Worm (Caenorhabditis elegans) whole organism, L1 larva: ENCODE measurements around the gene clec-80.

ENCODE experiments used
- C04F5.9 ChIP-seq: sonication (generic microtip); optimal IDR thresholded peaks from 2 replicates; lab custom pipeline; 2016; ENCODE audit warnings: missing genetic modification characterization, missing compliant biosample characterization
- C16A3.4 ChIP-seq: fragments of 150-350 bp; optimal IDR thresholded peaks from 2 replicates; lab custom pipeline; 2014; ENCODE audit warnings: missing biosample characterization, missing genetic modification characterization
- alr-1 ChIP-seq: fragments of 200-800 bp; sonication (Bioruptor generic); optimal IDR thresholded peaks from 2 replicates; lab custom pipeline; 2018; ENCODE audit warnings: borderline replicate concordance, mild to moderate bottlenecking, missing genetic modification characterization, missing compliant biosample characterization
- aly-2 ChIP-seq: fragments of 150-350 bp; optimal IDR thresholded peaks from 2 replicates; lab custom pipeline; 2014; ENCODE audit warnings: missing biosample characterization, missing genetic modification characterization
- ama-1 ChIP-seq: fragments of 150-350 bp; optimal IDR thresholded peaks from 2 replicates; lab custom pipeline; 2014
- blmp-1 ChIP-seq: fragments of 150-350 bp; optimal IDR thresholded peaks from 2 replicates; lab custom pipeline; 2014; ENCODE audit warnings: missing biosample characterization, missing genetic modification characterization
- ceh-88 ChIP-seq: fragments of 200-800 bp; sonication (Bioruptor generic); IDR thresholded peaks from 2 replicates; pipeline ENCODE4 v1.3.6; 2022; ENCODE audit warnings: missing genetic modification characterization, missing compliant biosample characterization
- ceh-90 ChIP-seq: sonication (generic microtip); optimal IDR thresholded peaks from 2 replicates; lab custom pipeline; 2016; ENCODE audit warnings: missing genetic modification characterization, missing compliant biosample characterization
- ces-1 ChIP-seq: fragments of 150-350 bp; optimal IDR thresholded peaks from 2 replicates; lab custom pipeline; 2014; ENCODE audit warnings: missing biosample characterization, missing genetic modification reagents, missing genetic modification characterization
- dpl-1 ChIP-seq, 3 experiments: fragments of 150-350 bp in 2 of 3; sonication (generic microtip) in 1 of 3; optimal IDR thresholded peaks; 2 replicates each; lab custom pipeline; 2014 to 2017; ENCODE audit warnings: missing biosample characterization in 3 of 3, missing genetic modification characterization in 3 of 3, missing genetic modification reagents in 3 of 3
- efl-3 ChIP-seq: fragments of 200-800 bp; sonication (Bioruptor generic); optimal IDR thresholded peaks from 2 replicates; lab custom pipeline; 2018; ENCODE audit warnings: mild to moderate bottlenecking, missing genetic modification characterization, missing compliant biosample characterization
- egl-13 ChIP-seq: sonication (generic microtip); optimal IDR thresholded peaks from 2 replicates; lab custom pipeline; 2016; ENCODE audit warnings: missing genotype, missing genetic modification reagents, missing genetic modification characterization, missing compliant biosample characterization
- fkh-10 ChIP-seq: sonication (generic microtip); optimal IDR thresholded peaks from 2 replicates; lab custom pipeline; 2017; ENCODE audit warnings: missing biosample characterization, missing genetic modification reagents, missing genetic modification characterization
- fkh-4 ChIP-seq: sonication (generic microtip); optimal IDR thresholded peaks from 2 replicates; lab custom pipeline; 2016; ENCODE audit warnings: missing compliant biosample characterization, missing genetic modification characterization, borderline replicate concordance
- fkh-8 ChIP-seq: sonication (generic microtip); optimal IDR thresholded peaks from 2 replicates; lab custom pipeline; 2016; ENCODE audit warnings: mild to moderate bottlenecking, missing genetic modification characterization, missing compliant biosample characterization
- grh-1 ChIP-seq: fragments of 200-800 bp; sonication (Bioruptor generic); IDR thresholded peaks from 2 replicates; pipeline ENCODE4 v1.3.6; 2022; ENCODE audit warnings: missing genetic modification reagents, missing genetic modification characterization, missing compliant biosample characterization
- hlh-4 ChIP-seq: sonication (generic microtip); optimal IDR thresholded peaks from 2 replicates; lab custom pipeline; 2016; ENCODE audit warnings: mild to moderate bottlenecking, missing genetic modification characterization, missing compliant biosample characterization
- jun-1 ChIP-seq: fragments of 150-350 bp; optimal IDR thresholded peaks from 2 replicates; lab custom pipeline; 2014; ENCODE audit warnings: missing biosample characterization, missing genetic modification reagents, missing genetic modification characterization
- lin-13 ChIP-seq: fragments of 150-350 bp; optimal IDR thresholded peaks from 2 replicates; lab custom pipeline; 2014; ENCODE audit warnings: missing biosample characterization, missing genetic modification reagents, missing genetic modification characterization
- lin-14 ChIP-seq: fragments of 200-800 bp; sonication (Bioruptor generic); optimal IDR thresholded peaks from 2 replicates; lab custom pipeline; 2018; ENCODE audit warnings: mild to moderate bottlenecking, missing genetic modification characterization, moderate library complexity, missing compliant biosample characterization
- lin-15B ChIP-seq: fragments of 150-350 bp; sonication (generic microtip); optimal IDR thresholded peaks from 3 replicates; lab custom pipeline; 2014; ENCODE audit warnings: missing biosample characterization, missing genetic modification characterization
- lin-35 ChIP-seq, 2 experiments: fragments of 150-350 bp; optimal IDR thresholded peaks; 2 replicates each; lab custom pipeline; 2014; ENCODE audit warnings: missing biosample characterization in 2 of 2, missing genetic modification characterization in 2 of 2, missing genetic modification reagents in 2 of 2
- lir-3 ChIP-seq: sonication (generic microtip); optimal IDR thresholded peaks from 2 replicates; lab custom pipeline; 2016; ENCODE audit warnings: mild to moderate bottlenecking, missing genetic modification characterization, moderate library complexity, missing compliant biosample characterization; ENCODE audit not compliant: poor library complexity
- lsy-2 ChIP-seq, 2 experiments: fragments of 150-350 bp; optimal IDR thresholded peaks; 2 replicates each; lab custom pipeline; 2014; ENCODE audit warnings: missing biosample characterization in 2 of 2, missing genetic modification characterization in 2 of 2
- mab-9 ChIP-seq: fragments of 200-800 bp; sonication (Bioruptor generic); IDR thresholded peaks from 2 replicates; pipeline ENCODE4 v1.3.6; 2022; ENCODE audit warnings: missing genetic modification reagents, missing genetic modification characterization, missing compliant biosample characterization
- mdl-1 ChIP-seq, 2 experiments: fragments of 150-350 bp; optimal IDR thresholded peaks; 2 replicates each; lab custom pipeline; 2014 to 2017; ENCODE audit warnings: missing biosample characterization in 2 of 2, missing genetic modification characterization in 2 of 2, inconsistent platforms in 1 of 2
- mef-2 ChIP-seq: fragments of 150-350 bp; optimal IDR thresholded peaks from 2 replicates; lab custom pipeline; 2014; ENCODE audit warnings: missing biosample characterization, missing genetic modification characterization
- mep-1 ChIP-seq: fragments of 150-350 bp; optimal IDR thresholded peaks from 2 replicates; lab custom pipeline; 2014; ENCODE audit warnings: missing biosample characterization, missing genetic modification characterization
- nhr-11 ChIP-seq: fragments of 150-350 bp; optimal IDR thresholded peaks from 2 replicates; lab custom pipeline; 2014; ENCODE audit warnings: missing biosample characterization, missing genetic modification characterization
- nhr-20 ChIP-seq: sonication (generic microtip); optimal IDR thresholded peaks from 2 replicates; lab custom pipeline; 2016; ENCODE audit warnings: mild to moderate bottlenecking, missing genetic modification characterization, missing compliant biosample characterization
- nhr-237 ChIP-seq: fragments of 150-350 bp; optimal IDR thresholded peaks from 2 replicates; lab custom pipeline; 2014; ENCODE audit warnings: missing biosample characterization, missing genetic modification characterization
- nhr-47 ChIP-seq: sonication (generic microtip); optimal IDR thresholded peaks from 2 replicates; lab custom pipeline; 2016; ENCODE audit warnings: mild to moderate bottlenecking, missing genetic modification characterization, moderate library complexity, missing compliant biosample characterization
- nhr-76 ChIP-seq: sonication (generic microtip); optimal IDR thresholded peaks from 2 replicates; lab custom pipeline; 2017; ENCODE audit warnings: missing biosample characterization, missing genetic modification characterization
- nhr-77 ChIP-seq: fragments of 150-350 bp; optimal IDR thresholded peaks from 2 replicates; lab custom pipeline; 2014; ENCODE audit warnings: missing biosample characterization, missing genetic modification characterization
- nhr-84 ChIP-seq: sonication (generic microtip); optimal IDR thresholded peaks from 2 replicates; lab custom pipeline; 2017; ENCODE audit warnings: missing biosample characterization, missing genetic modification characterization
- nhr-85 ChIP-seq: sonication (generic microtip); peaks from one replicate; lab custom pipeline; 2016; ENCODE audit warnings: missing genetic modification characterization, inconsistent platforms, missing compliant biosample characterization
- nhr-90 ChIP-seq: sonication (generic microtip); optimal IDR thresholded peaks from 2 replicates; lab custom pipeline; 2016; ENCODE audit warnings: mild to moderate bottlenecking, missing genetic modification characterization, missing compliant biosample characterization; ENCODE audit not compliant: poor library complexity
- pag-3 ChIP-seq: sonication (generic microtip); optimal IDR thresholded peaks from 2 replicates; lab custom pipeline; 2017; ENCODE audit warnings: missing genetic modification characterization, mild to moderate bottlenecking, missing compliant biosample characterization, antibody characterized with exemption, borderline replicate concordance; ENCODE audit not compliant: insufficient read depth
- pax-3 ChIP-seq: fragments of 200-800 bp; sonication (Bioruptor generic); optimal IDR thresholded peaks from 2 replicates; lab custom pipeline; 2018; ENCODE audit warnings: mild to moderate bottlenecking, missing genetic modification characterization, moderate library complexity, missing compliant biosample characterization
- rnt-1 ChIP-seq: sonication (generic microtip); optimal IDR thresholded peaks from 2 replicates; lab custom pipeline; 2016; ENCODE audit warnings: mild to moderate bottlenecking, missing genetic modification characterization, moderate library complexity, missing compliant biosample characterization
- skn-1 ChIP-seq: fragments of 150-350 bp; optimal IDR thresholded peaks from 2 replicates; lab custom pipeline; 2014; ENCODE audit warnings: missing biosample characterization, missing genetic modification characterization
- sox-4 ChIP-seq: sonication (generic microtip); optimal IDR thresholded peaks from 2 replicates; lab custom pipeline; 2016; ENCODE audit warnings: missing genetic modification characterization, missing compliant biosample characterization
- sptf-1 ChIP-seq: fragments of 150-350 bp; optimal IDR thresholded peaks from 2 replicates; lab custom pipeline; 2014; ENCODE audit warnings: missing biosample characterization, missing genetic modification characterization
- sup-37 ChIP-seq: fragments of 200-800 bp; sonication (Bioruptor generic); optimal IDR thresholded peaks from 2 replicates; lab custom pipeline; 2018; ENCODE audit warnings: mild to moderate bottlenecking, missing genetic modification characterization, missing compliant biosample characterization
- tbx-2 ChIP-seq: sonication (generic microtip); optimal IDR thresholded peaks from 2 replicates; lab custom pipeline; 2016; ENCODE audit warnings: missing genetic modification characterization, missing compliant biosample characterization
- unc-30 ChIP-seq: sonication (generic microtip); optimal IDR thresholded peaks from 2 replicates; lab custom pipeline; 2017; ENCODE audit warnings: missing biosample characterization, missing genetic modification characterization
- unc-98 ChIP-seq: fragments of 200-800 bp; sonication (Bioruptor generic); IDR thresholded peaks from 2 replicates; pipeline ENCODE4 v1.3.6; 2022; ENCODE audit warnings: missing genetic modification characterization, missing compliant biosample characterization
- vab-15 ChIP-seq: sonication (generic microtip); optimal IDR thresholded peaks from 2 replicates; lab custom pipeline; 2017; ENCODE audit warnings: missing genotype, mild to moderate bottlenecking, missing genetic modification characterization, missing compliant biosample characterization
- zag-1 ChIP-seq: fragments of 150-350 bp; optimal IDR thresholded peaks from 2 replicates; lab custom pipeline; 2014; ENCODE audit warnings: missing biosample characterization, missing genetic modification characterization
- zip-4 ChIP-seq: fragments of 200-800 bp; sonication (Bioruptor generic); optimal IDR thresholded peaks from 2 replicates; lab custom pipeline; 2018; ENCODE audit warnings: mild to moderate bottlenecking, missing genetic modification characterization, moderate library complexity, missing compliant biosample characterization
- ztf-4 ChIP-seq: fragments of 150-350 bp; optimal IDR thresholded peaks from 2 replicates; lab custom pipeline; 2014; ENCODE audit warnings: missing biosample characterization, missing genetic modification characterization

clec-80 gene

ce11 chrIV:2823446-2823845, at the start of gene clec-80:
clec-80 (plus strand) TSS chrIV:2823746.
- TF ChIP-seq nhr-90 (no peak), lin-15B (tag; lab: Kevin White, UChicago) (no peak), nhr-77 (tag; lab: Kevin White, UChicago) (no peak)

ce11 chrIV:2774500-2774899, 49.0 kb upstream of the clec-80 start:
- TF ChIP-seq aly-2 (tag; lab: Kevin White, UChicago) (no peak), nhr-11 (tag; lab: Kevin White, UChicago) (peak; percentile 35), pax-3 (tag; lab: Kevin White, UChicago) (peak; percentile 51), hlh-4 (tag; lab: Kevin White, UChicago) (no peak), unc-98 (GFP tag; lab: Robert Waterston, UW) (no peak), zag-1 (tag; lab: Kevin White, UChicago) (no peak), jun-1 (tag; lab: Kevin White, UChicago) (peak; percentile 76), lin-14 (peak; percentile 94), blmp-1 (tag; lab: Kevin White, UChicago) (peak; percentile 74), C04F5.9 (tag; lab: Kevin White, UChicago) (peak; percentile 43), vab-15 (tag; lab: Kevin White, UChicago) (no peak), pag-3 (tag; lab: Kevin White, UChicago) (peak; percentile 96), nhr-76 (tag; lab: Kevin White, UChicago) (no peak), egl-13 (no peak), nhr-84 (tag; lab: Kevin White, UChicago) (no peak), lin-35 (GFP tag; optimal IDR thresholded peaks at IDR 0.05; lab: Kevin White, UChicago) (peak; percentile 75 to 88), nhr-90 (peak; percentile 86), lin-13 (peak; percentile 79), ama-1 (lab: Kevin White, UChicago) (peak; percentile 89), nhr-20 (tag; lab: Kevin White, UChicago) (peak; percentile 93), fkh-8 (tag; lab: Kevin White, UChicago) (peak; percentile 10), unc-30 (tag; lab: Kevin White, UChicago) (no peak), ceh-88 (GFP tag; lab: Robert Waterston, UW) (peak; percentile 63; the same call in 1 of the 2 replicates), lir-3 (tag; lab: Kevin White, UChicago) (peak; percentile 62), skn-1 (tag; lab: Kevin White, UChicago) (peak; percentile 91), zip-4 (GFP tag; lab: Kevin White, UChicago) (no peak), mef-2 (tag; lab: Kevin White, UChicago) (no peak), efl-3 (GFP tag; lab: Kevin White, UChicago) (no peak), nhr-237 (tag; lab: Kevin White, UChicago) (peak; percentile 70), sptf-1 (tag; lab: Kevin White, UChicago) (no peak), mep-1 (tag; lab: Kevin White, UChicago) (peak; percentile 94), grh-1 (peak; percentile 95), sup-37 (GFP tag; lab: Kevin White, UChicago) (peak; percentile 45), C16A3.4 (tag; lab: Kevin White, UChicago) (peak; percentile 76), rnt-1 (tag; lab: Kevin White, UChicago) (peak; percentile 90), fkh-10 (GFP tag; lab: Kevin White, UChicago) (no peak), nhr-85 (peak; percentile 96), nhr-47 (tag; lab: Kevin White, UChicago) (peak; percentile 81), ces-1 (no peak), lsy-2 (tag; optimal IDR thresholded peaks at IDR 0.05; lab: Kevin White, UChicago) (peak; percentile 79 to 84), mdl-1 (tag; optimal IDR thresholded peaks at IDR 0.05; lab: Kevin White, UChicago) (peak in 1 of 2 experiments; percentile 86), dpl-1 (GFP tag; optimal IDR thresholded peaks at IDR 0.05; lab: Kevin White, UChicago) (peak; percentile 49 to 68 (median 67)), fkh-4 (tag; lab: Kevin White, UChicago) (no peak), alr-1 (tag; lab: Kevin White, UChicago) (no peak), ceh-90 (tag; lab: Kevin White, UChicago) (no peak), ztf-4 (peak; percentile 70), mab-9 (GFP tag; lab: Robert Waterston, UW) (0 out of 2 replicates have a peak, but pooled peaks have one; percentile 30), lin-15B (tag; lab: Kevin White, UChicago) (no peak), tbx-2 (peak; percentile 88), sox-4 (tag; lab: Kevin White, UChicago) (no peak)
